Fruit fly (Drosophila melanogaster) whole organism, prepupa: ENCODE results near the gene Acp1.

Source experiments
- CG10669 ChIP-seq: fragments of 200-800 bp; sonication (Bioruptor generic); optimal IDR thresholded peaks from 3 replicates; lab custom pipeline; 2018; ENCODE audit warnings: missing biosample characterization, mild to moderate bottlenecking, missing genetic modification characterization, moderate library complexity
- CG31627 ChIP-seq: fragments of 200-800 bp; sonication (Bioruptor generic); optimal IDR thresholded peaks from 3 replicates; lab custom pipeline; 2016; ENCODE audit warnings: missing biosample characterization, missing genetic modification characterization
- Lpt ChIP-seq: fragments of 200-800 bp; sonication (Bioruptor generic); optimal IDR thresholded peaks from 3 replicates; lab custom pipeline; 2016; ENCODE audit warnings: missing biosample characterization, missing genetic modification characterization

dm6 chr2L:7701417-7701816 lies 39.9 kb downstream of the Acp1 start, which contains the start of gene Tep2:
- TF ChIP-seq CG31627 (GFP tag; lab: Kevin White, UChicago), result no peak
- TF ChIP-seq CG10669 (GFP tag; lab: Kevin White, UChicago), result no peak
- no peak for TF ChIP-seq Lpt
